Fruit fly (Drosophila melanogaster): ENCODE measurements around the gene CG33080.

Gene CG33080

dm6 chrX:5717741-5718475 lies at the start of gene CG33080:
TSS of gene CG33080 (minus strand) at chrX:5717778.
- TF ChIP-seq cas (GFP tag; IDR thresholded peaks at IDR 0.05) = no peak
- TF ChIP-seq CG17359 (tag; optimal IDR thresholded peaks at IDR 0.05) = peak; percentile 24
- no peak for TF ChIP-seq CG2129 (GFP tag; IDR thresholded peaks at IDR 0.05; ENCODE audit: partially characterized antibody)
- no peak for TF ChIP-seq Hr3 (GFP tag; optimal IDR thresholded peaks at IDR 0.05)
- TF ChIP-seq CG17612 (GFP tag; IDR thresholded peaks at IDR 0.05) = no peak
- TF ChIP-seq scrt (GFP tag; optimal IDR thresholded peaks at IDR 0.05) = no peak
- 0 out of 2 replicates have a peak, but pooled peaks have one; percentile 23 for TF ChIP-seq CG11085 (GFP tag; IDR thresholded peaks at IDR 0.05)
- TF ChIP-seq Rfx (GFP tag; IDR thresholded peaks at IDR 0.05) = peak; percentile 64
- TF ChIP-seq lilli (GFP tag; optimal IDR thresholded peaks at IDR 0.05) = no peak
- TF ChIP-seq Atf6 (GFP tag; IDR thresholded peaks at IDR 0.05) = 0 out of 2 replicates have a peak, but pooled peaks have one; percentile 13
- TF ChIP-seq dysf (GFP tag; IDR thresholded peaks at IDR 0.05) = peak; percentile 46; the same call in 2 of the 3 replicates
- no peak for TF ChIP-seq CG17912 (GFP tag; optimal IDR thresholded peaks at IDR 0.05)
- no peak for TF ChIP-seq fd3F (GFP tag; optimal IDR thresholded peaks at IDR 0.05)
- TF ChIP-seq dmrt99B (tag; optimal IDR thresholded peaks at IDR 0.05) = peak; percentile 34
- no peak for TF ChIP-seq peb (GFP tag; IDR thresholded peaks at IDR 0.05)
- TF ChIP-seq CG16815 (GFP tag; optimal IDR thresholded peaks at IDR 0.05) = no peak
- no peak for TF ChIP-seq CG10267 (tag; optimal IDR thresholded peaks at IDR 0.05)
- TF ChIP-seq Meics (GFP tag; optimal IDR thresholded peaks at IDR 0.05) = peak; percentile 28
- TF ChIP-seq CG1024 (GFP tag; IDR thresholded peaks at IDR 0.05) = no peak
- peak; percentile 71 for TF ChIP-seq Med (GFP tag)
- 0 out of 2 replicates have a peak, but pooled peaks have one; percentile 15 for TF ChIP-seq CG32772 (GFP tag; IDR thresholded peaks at IDR 0.05)
- TF ChIP-seq en (GFP tag; optimal IDR thresholded peaks at IDR 0.05) = no peak
- no peak for TF ChIP-seq CG4707 (GFP tag; optimal IDR thresholded peaks at IDR 0.05)
- no peak for TF ChIP-seq wor (GFP tag; IDR thresholded peaks at IDR 0.05)
- no peak for TF ChIP-seq phol (tag; optimal IDR thresholded peaks at IDR 0.05)
- TF ChIP-seq CG13296 (GFP tag; optimal IDR thresholded peaks at IDR 0.05) = no peak
- TF ChIP-seq CG4404 (GFP tag; IDR thresholded peaks at IDR 0.05) = no peak
- TF ChIP-seq tio (GFP tag; optimal IDR thresholded peaks at IDR 0.05) = no peak
- TF ChIP-seq CG6854 (GFP tag; optimal IDR thresholded peaks at IDR 0.05) = no peak
- no peak for TF ChIP-seq chm (GFP tag; IDR thresholded peaks at IDR 0.05)
- TF ChIP-seq ranshi (GFP tag; IDR thresholded peaks at IDR 0.05) = 0 out of 2 replicates have a peak, but pooled peaks have one; percentile 24
- no peak for TF ChIP-seq CG6654 (GFP tag; optimal IDR thresholded peaks at IDR 0.05)
- no peak for TF ChIP-seq CG12219 (GFP tag; optimal IDR thresholded peaks at IDR 0.05)
- TF ChIP-seq CG10565 (GFP tag; optimal IDR thresholded peaks at IDR 0.05) = no peak
- no peak for TF ChIP-seq sob (GFP tag; IDR thresholded peaks at IDR 0.05)
- TF ChIP-seq nmo (GFP tag; optimal IDR thresholded peaks at IDR 0.05) = no peak
- TF ChIP-seq pan (optimal IDR thresholded peaks at IDR 0.05) = no peak
- peak in 1 of 2 experiments; percentile 10 for TF ChIP-seq pan (GFP tag; optimal IDR thresholded peaks at IDR 0.05 in 1 of 2, IDR thresholded peaks at IDR 0.05 in 1 of 2)
- no peak for TF ChIP-seq mam (GFP tag; optimal IDR thresholded peaks at IDR 0.05)
- TF ChIP-seq CG9932 (GFP tag; IDR thresholded peaks at IDR 0.05) = 0 out of 2 replicates have a peak, but pooled peaks have one; percentile 20
- no peak for TF ChIP-seq CG7357 (GFP tag; IDR thresholded peaks at IDR 0.05)
- no peak for TF ChIP-seq Elba2 (GFP tag; optimal IDR thresholded peaks at IDR 0.05)
- peak; percentile 47; the same call in 1 of the 2 replicates for TF ChIP-seq crol (GFP tag; IDR thresholded peaks at IDR 0.05)
- TF ChIP-seq tup (GFP tag; optimal IDR thresholded peaks at IDR 0.05) = no peak
- no peak for TF ChIP-seq CG30431 (GFP tag; optimal IDR thresholded peaks at IDR 0.05)
- TF ChIP-seq pum (GFP tag; optimal IDR thresholded peaks at IDR 0.05) = no peak
- TF ChIP-seq CG18599 (GFP tag; optimal IDR thresholded peaks at IDR 0.05) = peak; percentile 27
- TF ChIP-seq CG7271 (tag; optimal IDR thresholded peaks at IDR 0.05) = no peak
- TF ChIP-seq Bgb (GFP tag; IDR thresholded peaks at IDR 0.05; ENCODE audit: partially characterized antibody) = no peak
- peak; percentile 51; the same call in 2 of the 3 replicates for TF ChIP-seq row (GFP tag; IDR thresholded peaks at IDR 0.05)

Data from whole organism, embryonic.